Worm (Caenorhabditis elegans) whole organism, young adult: ENCODE results near the gene bkip-1.

Experiments
- F57C9.4 ChIP-seq: sonication (generic microtip); optimal IDR thresholded peaks from 2 replicates; lab custom pipeline; 2017; ENCODE audit warnings: mild to moderate bottlenecking, missing genetic modification characterization, missing compliant biosample characterization
- bed-2 ChIP-seq: fragments of 200-800 bp; sonication (Bioruptor generic); IDR thresholded peaks from 2 replicates; pipeline ENCODE4 v1.3.6; 2022; ENCODE audit warnings: missing genetic modification reagents, missing genetic modification characterization, missing compliant biosample characterization
- ceh-40 ChIP-seq: fragments of 200-800 bp; sonication (Bioruptor generic); IDR thresholded peaks from 2 replicates; pipeline ENCODE4 v1.3.6; 2022; ENCODE audit warnings: missing genetic modification characterization, missing compliant biosample characterization
- snpc-4 ChIP-seq, 5 experiments: fragments of 150-350 bp in 1 of 5; sonication (generic microtip) in 4 of 5; optimal IDR thresholded peaks; 2 replicates each; lab custom pipeline; 2014 to 2018; ENCODE audit warnings: missing genetic modification characterization in 5 of 5, missing biosample characterization in 3 of 5, antibody characterized with exemption in 2 of 5, mild to moderate bottlenecking in 2 of 5, missing compliant biosample characterization in 2 of 5, missing genotype in 2 of 5, moderate library complexity in 2 of 5, missing genetic modification reagents in 1 of 5

ce11 chrII:14051474-14051934 lies 49.6 kb upstream of the bkip-1 start:
- TF ChIP-seq ceh-40 (GFP tag; lab: Robert Waterston, UW) (no peak), snpc-4 (GFP tag; optimal IDR thresholded peaks at IDR 0.05; lab: Kevin White, UChicago) (no peak), snpc-4 (tag; optimal IDR thresholded peaks at IDR 0.05; lab: Kevin White, UChicago) (peak in 3 of 4 experiments; percentile 56 to 77 (median 63)), F57C9.4 (tag; lab: Kevin White, UChicago) (no peak), bed-2 (no peak)
